Fruit fly (Drosophila melanogaster) whole organism, wandering third instar larva: Measurements from ENCODE around the gene CG34117.

Experiments
- Dfd ChIP-seq: fragments of >200 bp; optimal IDR thresholded peaks from 2 replicates; lab custom pipeline; 2017; ENCODE audit warnings: missing biosample characterization, missing genetic modification characterization
- Rel ChIP-seq, 2 experiments: fragments of 200-800 bp; sonication (Bioruptor generic) in 1 of 2; optimal IDR thresholded peaks; 2 replicates in 1 of 2; 3 replicates in 1 of 2; lab custom pipeline; 2016 to 2019; ENCODE audit warnings: mild to moderate bottlenecking in 2 of 2, missing biosample characterization in 2 of 2, missing genetic modification characterization in 2 of 2, moderate library complexity in 1 of 2
- pan ChIP-seq: fragments of >200 bp; optimal IDR thresholded peaks from 2 replicates; lab custom pipeline; 2017
- rgr ChIP-seq: fragments of 200-800 bp; sonication (Bioruptor generic); optimal IDR thresholded peaks from 3 replicates; lab custom pipeline; 2016; ENCODE audit warnings: missing biosample characterization, mild to moderate bottlenecking, missing genetic modification characterization
- usp ChIP-seq: fragments of >200 bp; optimal IDR thresholded peaks from 2 replicates; lab custom pipeline; 2017; ENCODE audit warnings: missing biosample characterization, missing genetic modification characterization

dm6 chr3R:9394385-9395042 lies 5.3 kb downstream of the CG34117 start, which contains the start of gene FER:
- no peak for TF ChIP-seq pan
- no peak for TF ChIP-seq Rel (GFP tag; optimal IDR thresholded peaks at IDR 0.05; lab: Kevin White, UChicago)
- peak; percentile 86 for TF ChIP-seq Rel (tag; optimal IDR thresholded peaks at IDR 0.05; lab: Kevin White, UChicago)
- TF ChIP-seq rgr, result peak; percentile 32
- TF ChIP-seq Dfd (GFP tag; lab: Kevin White, UChicago), result no peak
- TF ChIP-seq usp (GFP tag; lab: Kevin White, UChicago), result no peak
